Worm (Caenorhabditis elegans) whole organism, early embryonic: ENCODE data around the gene T04G9.6.

ENCODE experiments used
- B0310.2 ChIP-seq: sonication (generic microtip); optimal IDR thresholded peaks from 2 replicates; lab custom pipeline; 2016; ENCODE audit warnings: mild to moderate bottlenecking, missing genetic modification characterization, missing compliant biosample characterization
- F13C5.2 ChIP-seq: sonication (generic microtip); optimal IDR thresholded peaks from 2 replicates; lab custom pipeline; 2017; ENCODE audit warnings: mild to moderate bottlenecking, missing genetic modification characterization, inconsistent platforms, missing compliant biosample characterization
- aly-1 ChIP-seq: sonication (generic microtip); optimal IDR thresholded peaks from 2 replicates; lab custom pipeline; 2016; ENCODE audit warnings: missing genetic modification characterization, missing compliant biosample characterization
- ama-1 ChIP-seq: fragments of 150-350 bp; optimal IDR thresholded peaks from 2 replicates; lab custom pipeline; 2014
- ceh-13 ChIP-seq: fragments of 200-800 bp; sonication (Bioruptor generic); optimal IDR thresholded peaks from 2 replicates; lab custom pipeline; 2018; ENCODE audit warnings: mild to moderate bottlenecking, missing genetic modification characterization, missing compliant biosample characterization
- ceh-36 ChIP-seq: sonication (generic microtip); optimal IDR thresholded peaks from 2 replicates; lab custom pipeline; 2016; ENCODE audit warnings: missing genetic modification characterization, inconsistent platforms, missing compliant biosample characterization
- ets-7 ChIP-seq: sonication (generic microtip); optimal IDR thresholded peaks from 2 replicates; lab custom pipeline; 2016; ENCODE audit warnings: missing genotype, missing genetic modification characterization, missing compliant biosample characterization
- flt-1 ChIP-seq: fragments of 200-800 bp; sonication (Bioruptor generic); IDR thresholded peaks from 2 replicates; pipeline ENCODE4 v1.3.6; 2022; ENCODE audit warnings: missing genetic modification characterization, missing compliant biosample characterization
- hmbx-1 ChIP-seq: sonication (generic microtip); optimal IDR thresholded peaks from 2 replicates; lab custom pipeline; 2016; ENCODE audit warnings: mild to moderate bottlenecking, missing genetic modification characterization, missing compliant biosample characterization
- hmg-4 ChIP-seq: fragments of 200-800 bp; sonication (Bioruptor generic); optimal IDR thresholded peaks from 2 replicates; lab custom pipeline; 2018; ENCODE audit warnings: mild to moderate bottlenecking, missing genetic modification characterization, missing compliant biosample characterization
- hnd-1 ChIP-seq: sonication (generic microtip); optimal IDR thresholded peaks from 2 replicates; lab custom pipeline; 2016; ENCODE audit warnings: missing genetic modification characterization, missing compliant biosample characterization
- pes-1 ChIP-seq: fragments of 200-800 bp; sonication (Bioruptor generic); IDR thresholded peaks from 2 replicates; pipeline ENCODE4 v1.3.6; 2022; ENCODE audit warnings: missing genetic modification reagents, missing genetic modification characterization, missing compliant biosample characterization
- scrt-1 ChIP-seq: fragments of 200-800 bp; sonication (Bioruptor generic); IDR thresholded peaks from 2 replicates; pipeline ENCODE4 v1.3.6; 2022; ENCODE audit warnings: missing genetic modification characterization, missing compliant biosample characterization
- sea-1 ChIP-seq: fragments of 200-800 bp; sonication (Bioruptor generic); conservative IDR thresholded peaks from 2 replicates; pipeline ENCODE4 v1.3.6; 2022; ENCODE audit warnings: missing genetic modification characterization, missing compliant biosample characterization
- tbx-11 ChIP-seq: fragments of 200-800 bp; sonication (Bioruptor generic); IDR thresholded peaks from 2 replicates; pipeline ENCODE4 v1.3.6; 2022; ENCODE audit warnings: missing genetic modification characterization, missing compliant biosample characterization
- tbx-37 ChIP-seq: fragments of 200-800 bp; sonication (Bioruptor generic); conservative IDR thresholded peaks from 2 replicates; pipeline ENCODE4 v1.3.6; 2022; ENCODE audit warnings: missing genetic modification reagents, missing genetic modification characterization, missing compliant biosample characterization
- tra-4 ChIP-seq: sonication (generic microtip); optimal IDR thresholded peaks from 2 replicates; lab custom pipeline; 2017; ENCODE audit warnings: missing genetic modification characterization, missing compliant biosample characterization

The T04G9.6 gene

ce11 chrX:769550-769949 lies 15.2 kb downstream of the T04G9.6 start:
- no peak for TF ChIP-seq hmg-4 (GFP tag; lab: Kevin White, UChicago)
- TF ChIP-seq ama-1, result no peak
- no peak for TF ChIP-seq hnd-1 (tag; lab: Kevin White, UChicago)
- TF ChIP-seq sea-1 (GFP tag; lab: Robert Waterston, UW), result no peak
- TF ChIP-seq scrt-1 (GFP tag; lab: Robert Waterston, UW), result no peak
- no peak for TF ChIP-seq F13C5.2
- TF ChIP-seq flt-1 (GFP tag; lab: Robert Waterston, UW), result no peak
- no peak for TF ChIP-seq B0310.2

ce11 chrX:768061-768646 lies 16.6 kb downstream of the T04G9.6 start, which contains the start of the genes trap-2 and ile-2:
TSS of gene trap-2 (minus strand) at chrX:768069.
TSS of gene ile-2 (plus strand) at chrX:768596.
- no peak for TF ChIP-seq tbx-11 (GFP tag; lab: Robert Waterston, UW)
- TF ChIP-seq hmg-4 (GFP tag; lab: Kevin White, UChicago), result peak; percentile 78
- TF ChIP-seq F13C5.2, result peak; percentile 89
- no peak for TF ChIP-seq tbx-37 (GFP tag; lab: Robert Waterston, UW)
- peak; percentile 69; the same call in 1 of the 2 replicates for TF ChIP-seq sea-1 (GFP tag; lab: Robert Waterston, UW)
- no peak for TF ChIP-seq B0310.2
- peak; percentile 37 for TF ChIP-seq ets-7
- peak; percentile 57; the same call in 1 of the 2 replicates for TF ChIP-seq flt-1 (GFP tag; lab: Robert Waterston, UW)

ce11 chrX:763452-763851 lies 21.3 kb downstream of the T04G9.6 start, which contains the start of gene dyf-11:
TSS of gene dyf-11 (plus strand) at chrX:763752.
- TF ChIP-seq sea-1 (GFP tag; lab: Robert Waterston, UW) (no peak), tbx-11 (GFP tag; lab: Robert Waterston, UW) (no peak), B0310.2 (no peak)

ce11 chrX:760579-760978 lies 24.2 kb downstream of the T04G9.6 start:
- TF ChIP-seq ets-7 (no peak), ceh-36 (no peak), ceh-13 (GFP tag; lab: Kevin White, UChicago) (no peak), F13C5.2 (peak; percentile 0), scrt-1 (GFP tag; lab: Robert Waterston, UW) (no peak), hmg-4 (GFP tag; lab: Kevin White, UChicago) (peak; percentile 65), hmbx-1 (no peak)

- TF ChIP-seq ama-1 (no peak), pes-1 (GFP tag; lab: Robert Waterston, UW) (no peak), scrt-1 (GFP tag; lab: Robert Waterston, UW) (no peak), hnd-1 (tag; lab: Kevin White, UChicago) (no peak), tbx-37 (GFP tag; lab: Robert Waterston, UW) (no peak), B0310.2 (no peak), sea-1 (GFP tag; lab: Robert Waterston, UW) (no peak), hmg-4 (GFP tag; lab: Kevin White, UChicago) (no peak), hmbx-1 (no peak), ceh-36 (no peak), ceh-13 (GFP tag; lab: Kevin White, UChicago) (no peak), flt-1 (GFP tag; lab: Robert Waterston, UW) (no peak)
These were observed 25.1 kb downstream of the T04G9.6 start, which contains the start of gene aex-3 for ce11 chrX:759634-760033. TSS of gene aex-3 (minus strand) at chrX:759734.

ce11 chrX:748319-748718 lies 36.4 kb downstream of the T04G9.6 start:
- no peak for TF ChIP-seq tbx-11 (GFP tag; lab: Robert Waterston, UW)
- no peak for TF ChIP-seq flt-1 (GFP tag; lab: Robert Waterston, UW)
- TF ChIP-seq hmbx-1, result no peak
- TF ChIP-seq ets-7, result no peak
- TF ChIP-seq aly-1 (tag; lab: Kevin White, UChicago), result no peak

- no peak for TF ChIP-seq hnd-1 (tag; lab: Kevin White, UChicago)
- TF ChIP-seq tra-4 (tag; lab: Kevin White, UChicago), result no peak
- no peak for TF ChIP-seq ceh-36
- TF ChIP-seq B0310.2, result no peak
- TF ChIP-seq F13C5.2, result no peak
- TF ChIP-seq tbx-37 (GFP tag; lab: Robert Waterston, UW), result no peak
- no peak for TF ChIP-seq aly-1 (tag; lab: Kevin White, UChicago)
- TF ChIP-seq flt-1 (GFP tag; lab: Robert Waterston, UW), result no peak
- no peak for TF ChIP-seq scrt-1 (GFP tag; lab: Robert Waterston, UW)
- TF ChIP-seq tbx-11 (GFP tag; lab: Robert Waterston, UW), result no peak
- no peak for TF ChIP-seq sea-1 (GFP tag; lab: Robert Waterston, UW)
These were observed 47.8 kb downstream of the T04G9.6 start for ce11 chrX:736989-737388.

- TF ChIP-seq tra-4 (tag; lab: Kevin White, UChicago), result no peak
- TF ChIP-seq ceh-13 (GFP tag; lab: Kevin White, UChicago), result no peak
- TF ChIP-seq B0310.2, result no peak
- TF ChIP-seq hnd-1 (tag; lab: Kevin White, UChicago), result no peak
- TF ChIP-seq ceh-36, result no peak
- TF ChIP-seq ama-1, result no peak
- no peak for TF ChIP-seq ets-7
- no peak for TF ChIP-seq sea-1 (GFP tag; lab: Robert Waterston, UW)
These were observed 49.2 kb downstream of the T04G9.6 start, which contains the start of gene npr-19 for ce11 chrX:735572-735971. TSS of gene npr-19 (minus strand) at chrX:735672.
